Worm (Caenorhabditis elegans) whole organism, midembryonic: Measurements from ENCODE around the gene F22F4.9.
A peak's percentile ranks its signal among the peaks of the same experiment; 100 is the strongest.

Experiments
- T22C8.4 ChIP-seq: fragments of 200-800 bp; sonication (Bioruptor generic); IDR thresholded peaks from 2 replicates; pipeline ENCODE4 v1.3.6; 2022; ENCODE audit warnings: missing genetic modification characterization, missing compliant biosample characterization
- cog-1 ChIP-seq: sonication (generic microtip); optimal IDR thresholded peaks from 2 replicates; lab custom pipeline; 2016; ENCODE audit warnings: missing genetic modification characterization, missing compliant biosample characterization
- flt-1 ChIP-seq: fragments of 200-800 bp; sonication (Bioruptor generic); IDR thresholded peaks from 2 replicates; pipeline ENCODE4 v1.3.6; 2022; ENCODE audit warnings: missing genetic modification characterization, missing compliant biosample characterization
- klf-2 ChIP-seq: fragments of 200-800 bp; sonication (Bioruptor generic); conservative IDR thresholded peaks from 2 replicates; pipeline ENCODE4 v1.3.6; 2022; ENCODE audit warnings: missing genetic modification reagents, missing genetic modification characterization, missing compliant biosample characterization
- med-1 ChIP-seq: sonication (generic microtip); optimal IDR thresholded peaks from 2 replicates; lab custom pipeline; 2017; ENCODE audit warnings: missing genetic modification characterization, mild to moderate bottlenecking, missing compliant biosample characterization, antibody characterized with exemption, missing genetic modification reagents; ENCODE audit not compliant: insufficient read depth
- ref-1 ChIP-seq: fragments of 200-800 bp; sonication (Bioruptor generic); conservative IDR thresholded peaks from 2 replicates; pipeline ENCODE4 v1.3.6; 2022; ENCODE audit warnings: missing genetic modification reagents, missing genetic modification characterization, missing compliant biosample characterization
- tab-1 ChIP-seq: fragments of 200-800 bp; sonication (Bioruptor generic); IDR thresholded peaks from 2 replicates; pipeline ENCODE4 v1.3.6; 2022; ENCODE audit warnings: missing genetic modification characterization, missing compliant biosample characterization
- ztf-23 ChIP-seq: fragments of 200-800 bp; sonication (Bioruptor generic); IDR thresholded peaks from 2 replicates; pipeline ENCODE4 v1.3.6; 2022; ENCODE audit warnings: missing genetic modification reagents, missing genetic modification characterization, missing compliant biosample characterization
- ztf-29 ChIP-seq: fragments of 200-800 bp; sonication (Bioruptor generic); IDR thresholded peaks from 2 replicates; pipeline ENCODE4 v1.3.6; 2022; ENCODE audit warnings: missing genetic modification reagents, missing genetic modification characterization, missing compliant biosample characterization

The F22F4.9 gene

DNA sequence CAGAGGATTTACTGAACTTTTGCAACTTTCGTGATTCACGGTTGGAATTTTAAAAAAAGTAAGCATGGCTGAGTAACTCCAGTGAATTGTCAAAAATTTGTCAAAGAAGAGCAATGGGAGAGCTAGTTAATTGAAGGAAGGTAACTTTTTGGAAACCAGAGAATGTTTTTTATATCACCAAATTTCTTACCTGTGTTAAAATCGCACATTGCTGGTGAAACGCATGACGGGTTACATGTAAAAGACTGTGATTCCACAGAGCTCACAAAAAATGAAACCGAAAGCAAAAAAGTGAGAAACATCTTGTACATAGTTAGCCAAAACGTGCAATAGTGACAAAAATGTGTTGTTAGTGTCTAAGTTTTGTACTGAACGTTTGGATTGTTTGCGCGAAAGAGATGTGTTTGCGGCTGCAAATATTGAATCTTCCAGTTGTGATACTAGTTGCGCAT is at the start of gene F22F4.9:
TSS of gene F22F4.9 (minus strand) at position 402 of the 452 bp plus-strand sequence.
- TF ChIP-seq klf-2, result no peak
- no peak for TF ChIP-seq tab-1 (GFP tag; lab: Robert Waterston, UW)
- no peak for TF ChIP-seq ztf-29 (GFP tag; lab: Robert Waterston, UW)
- no peak for TF ChIP-seq ztf-23 (GFP tag; lab: Robert Waterston, UW)
- no peak for TF ChIP-seq ref-1 (GFP tag; lab: Robert Waterston, UW)
- TF ChIP-seq med-1, result no peak
- TF ChIP-seq cog-1, result no peak
- TF ChIP-seq T22C8.4 (GFP tag; lab: Robert Waterston, UW), result no peak
- no peak for TF ChIP-seq flt-1

DNA sequence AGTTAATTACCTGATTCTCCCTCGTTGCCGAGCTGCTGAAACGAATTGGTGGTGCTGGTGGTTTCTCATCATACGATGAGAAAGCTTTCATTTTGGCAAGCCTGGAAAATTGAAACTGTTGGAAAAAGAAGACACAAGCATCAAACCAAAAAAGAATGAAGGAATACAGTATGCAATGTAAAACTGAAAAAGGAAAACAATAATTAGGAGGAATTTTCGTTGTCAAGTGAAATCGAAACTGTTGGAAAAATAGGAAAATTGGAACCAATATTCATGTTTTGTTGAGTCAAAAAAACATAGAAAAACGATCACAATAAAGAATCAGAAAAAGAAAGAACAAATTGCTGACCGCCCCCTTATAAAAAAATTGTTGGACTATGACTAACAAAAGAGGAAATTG is 49.2 kb upstream of the F22F4.9 start, which contains the start of gene pak-1:
TSS of gene pak-1 (minus strand) at position 101 of the 400 bp plus-strand sequence.
- no peak for TF ChIP-seq ztf-23 (GFP tag; lab: Robert Waterston, UW)
- TF ChIP-seq cog-1, result no peak
- TF ChIP-seq ztf-29 (GFP tag; lab: Robert Waterston, UW), result no peak
- no peak for TF ChIP-seq med-1
- TF ChIP-seq klf-2, result no peak
- no peak for TF ChIP-seq tab-1 (GFP tag; lab: Robert Waterston, UW)
- TF ChIP-seq T22C8.4 (GFP tag; lab: Robert Waterston, UW), result no peak
- no peak for TF ChIP-seq flt-1
- no peak for TF ChIP-seq ref-1 (GFP tag; lab: Robert Waterston, UW)

DNA sequence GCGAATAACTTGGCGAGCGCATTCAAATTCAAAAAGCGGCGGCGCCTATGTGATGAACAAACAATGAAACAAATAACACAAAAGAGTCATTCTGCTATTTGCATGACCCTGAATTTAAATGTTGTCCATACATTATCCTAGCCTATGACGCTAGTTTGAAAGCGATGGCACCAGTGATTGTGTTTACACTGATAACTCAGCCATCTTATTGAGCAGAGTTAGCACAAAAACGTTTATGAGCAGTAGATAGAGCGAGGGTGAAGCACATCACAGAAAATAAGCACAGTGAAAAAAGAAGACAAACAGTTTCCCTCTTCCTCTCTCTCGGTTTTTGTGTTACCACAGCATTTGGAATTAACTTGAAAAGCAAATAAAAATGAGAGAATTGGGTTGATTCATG is 44.0 kb upstream of the F22F4.9 start:
- TF ChIP-seq klf-2, result no peak
- no peak for TF ChIP-seq T22C8.4 (GFP tag; lab: Robert Waterston, UW)
- TF ChIP-seq cog-1, result no peak
- TF ChIP-seq ztf-23 (GFP tag; lab: Robert Waterston, UW), result no peak
- no peak for TF ChIP-seq med-1
- TF ChIP-seq tab-1 (GFP tag; lab: Robert Waterston, UW), result no peak
- no peak for TF ChIP-seq flt-1
- no peak for TF ChIP-seq ref-1 (GFP tag; lab: Robert Waterston, UW)
- no peak for TF ChIP-seq ztf-29 (GFP tag; lab: Robert Waterston, UW)

DNA sequence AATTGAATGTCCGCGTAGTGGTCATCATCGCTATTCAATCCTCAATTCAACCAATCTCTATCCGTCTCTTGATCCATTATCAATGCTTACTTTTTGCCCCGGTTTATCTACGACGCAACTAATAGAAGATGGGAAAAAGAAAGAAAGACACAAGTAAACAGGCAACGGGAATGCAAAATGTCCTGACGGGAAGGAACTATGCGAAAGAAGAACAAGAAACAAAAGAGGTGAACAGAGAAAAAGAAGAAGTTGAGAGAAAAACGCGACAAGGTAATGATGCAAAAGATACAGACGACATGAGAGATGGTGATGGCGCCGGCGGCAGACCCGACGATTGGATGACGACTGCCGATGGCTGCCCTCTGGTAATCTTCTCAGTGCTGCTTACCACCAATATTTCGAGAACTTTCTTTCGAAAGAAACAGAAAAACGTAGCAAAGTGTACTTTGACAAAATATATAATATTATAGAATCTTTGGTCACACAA is 42.7 kb upstream of the F22F4.9 start:
- TF ChIP-seq ztf-23 (GFP tag; lab: Robert Waterston, UW) (no peak), tab-1 (GFP tag; lab: Robert Waterston, UW) (0 out of 2 replicates have a peak, but pooled peaks have one; percentile 29)

DNA sequence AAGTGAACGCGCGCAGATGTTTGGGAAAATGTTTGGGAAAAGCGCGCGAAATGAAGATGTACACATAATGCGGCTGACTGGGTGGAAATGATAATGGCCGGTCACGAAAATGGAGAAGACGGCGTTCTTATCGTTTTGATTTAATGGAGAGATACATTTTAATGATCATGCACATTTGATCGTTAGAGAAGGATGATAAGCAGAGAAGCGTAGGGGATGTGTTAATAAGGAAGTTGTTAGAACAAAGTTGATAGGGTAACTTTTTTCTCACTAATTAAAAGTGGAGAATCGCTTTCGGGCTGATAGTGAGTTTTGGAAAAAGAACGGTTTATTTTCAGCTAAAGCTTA is 41.8 kb upstream of the F22F4.9 start:
- TF ChIP-seq ref-1 (GFP tag; lab: Robert Waterston, UW) (no peak), klf-2 (no peak), ztf-23 (GFP tag; lab: Robert Waterston, UW) (no peak), T22C8.4 (GFP tag; lab: Robert Waterston, UW) (no peak)

DNA sequence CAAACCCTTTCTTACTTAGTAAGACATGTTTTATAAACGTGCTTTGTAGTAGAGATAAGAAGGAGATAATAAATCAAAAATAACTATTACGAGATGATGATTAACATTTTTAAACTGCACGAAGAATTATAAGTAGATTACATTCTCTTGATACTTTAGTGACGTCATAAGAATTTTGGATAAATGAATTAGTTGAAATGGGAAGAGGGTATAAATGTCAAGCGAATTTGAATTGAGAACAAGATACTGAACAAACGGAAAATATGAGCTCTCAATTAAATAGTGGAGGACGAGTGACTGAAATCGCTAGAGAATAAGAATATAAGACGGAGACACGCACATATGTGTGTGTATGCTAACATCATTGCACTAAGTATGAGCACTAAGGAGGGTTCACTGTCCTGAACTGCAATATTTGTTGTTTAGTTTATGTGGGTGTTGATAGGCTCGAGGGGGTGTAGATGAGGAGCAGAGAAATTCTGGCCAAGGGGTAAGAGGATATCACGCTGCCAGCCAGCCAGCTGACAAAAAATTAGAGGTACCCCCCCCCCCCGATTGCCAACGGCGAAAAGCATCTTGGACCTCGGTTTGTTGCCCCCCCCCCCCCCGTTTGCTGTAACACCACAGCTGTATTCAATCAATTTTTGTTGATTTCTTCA is 41.3 kb upstream of the F22F4.9 start:
- TF ChIP-seq ztf-23 (GFP tag; lab: Robert Waterston, UW) (no peak), flt-1 (no peak), ztf-29 (GFP tag; lab: Robert Waterston, UW) (no peak), med-1 (no peak), ref-1 (GFP tag; lab: Robert Waterston, UW) (no peak), klf-2 (no peak), cog-1 (no peak), T22C8.4 (GFP tag; lab: Robert Waterston, UW) (no peak), tab-1 (GFP tag; lab: Robert Waterston, UW) (no peak)

DNA sequence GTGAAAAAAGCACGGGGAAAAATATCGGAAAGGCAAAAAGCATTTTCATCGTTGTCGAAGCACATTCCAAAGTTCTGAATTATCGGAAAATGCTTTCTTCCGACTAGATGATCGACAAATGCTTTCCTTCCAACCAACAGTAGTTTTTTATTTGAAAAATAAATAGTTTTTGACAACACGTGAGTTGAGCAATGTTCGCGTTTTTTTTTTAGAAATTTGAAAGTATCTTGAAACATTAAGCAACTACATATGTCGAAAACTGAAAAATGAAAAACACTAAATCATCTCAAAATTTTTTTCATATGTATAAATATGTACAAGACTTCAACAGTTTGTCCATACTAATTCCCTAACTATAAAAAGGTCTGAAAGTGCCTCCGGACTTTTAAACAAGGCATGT is 40.2 kb upstream of the F22F4.9 start, which contains the start of gene hsp-25:
TSS of gene hsp-25 (minus strand) at position 101 of the 400 bp plus-strand sequence.
- TF ChIP-seq ref-1 (GFP tag; lab: Robert Waterston, UW), result no peak
- no peak for TF ChIP-seq T22C8.4 (GFP tag; lab: Robert Waterston, UW)
- TF ChIP-seq cog-1, result no peak
- no peak for TF ChIP-seq klf-2
- TF ChIP-seq med-1, result no peak

DNA sequence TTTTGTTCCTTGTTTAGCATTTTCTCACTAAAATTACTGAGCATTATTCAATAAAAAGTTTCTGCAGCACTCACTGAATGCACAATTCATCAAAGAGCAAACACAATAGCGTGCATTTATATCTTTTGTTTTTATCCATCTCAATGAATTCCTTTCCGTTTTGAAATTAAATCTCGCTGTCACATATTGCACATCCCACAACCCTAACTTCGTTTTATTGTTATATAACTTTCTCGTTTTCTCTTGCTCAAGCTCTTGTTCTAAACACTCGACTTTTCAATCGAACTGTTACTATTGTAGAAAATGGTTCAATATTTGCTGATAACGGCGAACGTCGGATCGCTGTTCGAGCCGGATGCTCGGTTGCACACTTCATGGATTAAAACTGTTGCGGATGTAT is 31.9 kb upstream of the F22F4.9 start, which contains the start of gene ipp-5:
TSS of gene ipp-5 (plus strand) at position 301 of the 400 bp plus-strand sequence.
- no peak for TF ChIP-seq cog-1
- TF ChIP-seq ztf-23 (GFP tag; lab: Robert Waterston, UW), result no peak
- TF ChIP-seq T22C8.4 (GFP tag; lab: Robert Waterston, UW), result no peak
- no peak for TF ChIP-seq klf-2
- TF ChIP-seq tab-1 (GFP tag; lab: Robert Waterston, UW), result no peak
- no peak for TF ChIP-seq flt-1
- TF ChIP-seq ref-1 (GFP tag; lab: Robert Waterston, UW), result no peak
- no peak for TF ChIP-seq med-1
- TF ChIP-seq ztf-29 (GFP tag; lab: Robert Waterston, UW), result no peak

DNA sequence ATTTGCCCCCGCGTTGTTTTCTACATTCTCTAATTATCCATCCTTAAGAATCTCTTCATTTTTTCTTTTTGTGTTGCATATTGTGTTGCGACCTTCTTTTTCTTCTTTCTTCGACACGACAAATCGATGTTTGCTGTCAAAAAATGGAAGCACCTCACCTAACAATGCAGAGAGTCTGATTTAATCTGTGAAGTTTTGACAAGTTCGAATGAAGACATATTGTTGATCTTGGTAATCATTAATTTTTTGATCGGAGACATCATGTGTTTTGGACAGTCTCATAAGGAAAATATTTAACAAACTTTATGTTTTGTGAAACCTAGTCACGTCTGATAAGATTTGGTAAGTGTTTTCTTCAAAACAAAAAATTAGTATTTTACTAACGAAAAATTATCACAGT is 29.8 kb upstream of the F22F4.9 start:
- TF ChIP-seq klf-2 (no peak), flt-1 (no peak), ztf-23 (GFP tag; lab: Robert Waterston, UW) (no peak), T22C8.4 (GFP tag; lab: Robert Waterston, UW) (no peak), cog-1 (no peak), ztf-29 (GFP tag; lab: Robert Waterston, UW) (no peak), med-1 (no peak), ref-1 (GFP tag; lab: Robert Waterston, UW) (no peak), tab-1 (GFP tag; lab: Robert Waterston, UW) (no peak)

DNA sequence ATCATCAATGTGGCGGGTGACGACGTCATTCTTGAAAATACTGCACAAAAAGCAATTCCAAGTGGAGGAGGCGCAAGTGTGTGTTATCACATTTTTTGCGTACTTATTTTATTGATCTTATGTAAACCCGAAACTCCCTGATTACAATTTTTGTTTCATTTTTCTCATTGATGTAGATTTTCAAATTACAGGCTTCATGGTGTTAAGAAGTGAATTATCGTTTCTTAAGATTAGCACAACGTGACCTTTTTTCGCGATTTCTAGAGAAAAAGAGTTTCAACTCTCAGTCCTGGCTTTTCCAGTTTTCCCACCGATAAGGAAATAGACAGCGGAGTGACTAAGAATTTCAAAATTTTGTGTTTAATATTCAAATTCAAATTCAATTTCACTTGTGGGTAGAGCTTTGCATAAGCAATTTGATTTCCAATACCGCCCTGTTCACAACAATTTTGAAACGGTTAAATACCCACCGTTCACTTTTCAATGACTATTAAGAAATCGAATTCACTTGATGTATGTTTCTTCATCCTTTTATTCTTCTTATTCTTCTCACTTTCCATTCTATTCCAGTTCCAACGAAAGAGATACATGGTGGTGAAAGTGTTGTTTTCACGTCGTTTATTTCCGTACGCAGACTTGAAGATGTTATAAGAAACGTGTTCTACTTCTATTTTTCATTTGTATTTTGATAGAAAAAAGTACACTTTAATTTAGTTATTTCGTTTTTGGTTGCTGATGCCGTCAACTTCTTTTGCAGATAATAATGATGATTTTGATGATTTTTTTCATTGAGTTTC is 27.6 kb upstream of the F22F4.9 start:
- TF ChIP-seq ztf-29 (GFP tag; lab: Robert Waterston, UW) (no peak), med-1 (no peak), T22C8.4 (GFP tag; lab: Robert Waterston, UW) (no peak), tab-1 (GFP tag; lab: Robert Waterston, UW) (no peak), ref-1 (GFP tag; lab: Robert Waterston, UW) (no peak), ztf-23 (GFP tag; lab: Robert Waterston, UW) (no peak), klf-2 (no peak), cog-1 (no peak), flt-1 (no peak)
